Fruit fly (Drosophila melanogaster): ENCODE measurements around the gene Myc.

Myc gene

dm6 chrX:3328980-3329379 lies 44.0 kb upstream of the Myc start (continued):
- peak; percentile 54 for TF ChIP-seq CG33213 (GFP tag; optimal IDR thresholded peaks at IDR 0.05)
- peak; percentile 1 for TF ChIP-seq Hey (tag; optimal IDR thresholded peaks at IDR 0.05)
- no peak for TF ChIP-seq Spps (tag; optimal IDR thresholded peaks at IDR 0.05)
- TF ChIP-seq nmo (GFP tag; optimal IDR thresholded peaks at IDR 0.05), result peak; percentile 52
- peak; percentile 81 for TF ChIP-seq caup (GFP tag; optimal IDR thresholded peaks at IDR 0.05; ENCODE audit: severe bottlenecking)
- no peak for TF ChIP-seq pzg (GFP tag; optimal IDR thresholded peaks at IDR 0.05)
- peak; percentile 76 for TF ChIP-seq CG30403 (GFP tag; optimal IDR thresholded peaks at IDR 0.05)
- TF ChIP-seq CG7839 (tag; optimal IDR thresholded peaks at IDR 0.05), result peak; percentile 75
- TF ChIP-seq CG2120 (GFP tag; optimal IDR thresholded peaks at IDR 0.05), result peak; percentile 86
- 0 out of 2 replicates have a peak, but pooled peaks have one; percentile 18 for TF ChIP-seq dimm (GFP tag; IDR thresholded peaks at IDR 0.05)
- TF ChIP-seq Adf1 (GFP tag; IDR thresholded peaks at IDR 0.05), result peak; percentile 46; the same call in 1 of the 2 replicates
- peak; percentile 92 for TF ChIP-seq vvl (GFP tag; IDR thresholded peaks at IDR 0.05)
- TF ChIP-seq CG2712 (tag; optimal IDR thresholded peaks at IDR 0.05), result peak; percentile 58
- TF ChIP-seq CG2875 (GFP tag; optimal IDR thresholded peaks at IDR 0.05), result peak; percentile 45
- peak; percentile 81; the same call in 1 of the 2 replicates for TF ChIP-seq lmd (GFP tag; IDR thresholded peaks at IDR 0.05)
- TF ChIP-seq ranshi (GFP tag; IDR thresholded peaks at IDR 0.05), result peak; percentile 85
- peak; percentile 27 for TF ChIP-seq Myb (GFP tag; optimal IDR thresholded peaks at IDR 0.05)
- TF ChIP-seq stwl (tag; optimal IDR thresholded peaks at IDR 0.05), result no peak
- TF ChIP-seq CG11093 (GFP tag; IDR thresholded peaks at IDR 0.05), result peak; percentile 49; the same call in 1 of the 3 replicates
- TF ChIP-seq esg (GFP tag; conservative IDR thresholded peaks at IDR 0.05), result peak; percentile 64
- 0 out of 2 replicates have a peak, but pooled peaks have one; percentile 56 for TF ChIP-seq cas (GFP tag; IDR thresholded peaks at IDR 0.05)
- TF ChIP-seq yki (optimal IDR thresholded peaks at IDR 0.05), result no peak
- no peak for TF ChIP-seq gfzf (GFP tag; optimal IDR thresholded peaks at IDR 0.05)
- TF ChIP-seq luna (GFP tag; optimal IDR thresholded peaks at IDR 0.05), result peak; percentile 61
- peak; percentile 39 for TF ChIP-seq CG3838 (GFP tag; optimal IDR thresholded peaks at IDR 0.05)
- no peak for TF ChIP-seq ham (GFP tag; IDR thresholded peaks at IDR 0.05)
- TF ChIP-seq CG13287 (GFP tag; IDR thresholded peaks at IDR 0.05; ENCODE audit: partially characterized antibody), result no peak
- no peak for TF ChIP-seq Elba2 (GFP tag; optimal IDR thresholded peaks at IDR 0.05)
- TF ChIP-seq CG11696 (GFP tag; IDR thresholded peaks at IDR 0.05), result peak; percentile 72
- peak; percentile 7 for TF ChIP-seq fd64A (GFP tag; optimal IDR thresholded peaks at IDR 0.05)
- TF ChIP-seq D (optimal IDR thresholded peaks at IDR 0.05), result no peak
- TF ChIP-seq D (GFP tag; optimal IDR thresholded peaks at IDR 0.05), result peak; percentile 30
- peak; percentile 69 for TF ChIP-seq ttk (GFP tag; IDR thresholded peaks at IDR 0.05)
- peak; percentile 81 for TF ChIP-seq CG9817 (tag; optimal IDR thresholded peaks at IDR 0.05)
- TF ChIP-seq CG12219 (GFP tag; optimal IDR thresholded peaks at IDR 0.05), result peak; percentile 70
- TF ChIP-seq Lhr (GFP tag; optimal IDR thresholded peaks at IDR 0.05), result no peak
- TF ChIP-seq abd-A (tag; optimal IDR thresholded peaks at IDR 0.05), result peak; percentile 0
- TF ChIP-seq CG2129 (GFP tag; IDR thresholded peaks at IDR 0.05; ENCODE audit: partially characterized antibody), result no peak
- peak; percentile 79 for TF ChIP-seq seq (GFP tag; IDR thresholded peaks at IDR 0.05)
- TF ChIP-seq CG8765 (GFP tag; IDR thresholded peaks at IDR 0.05), result no peak; the same call in 1 of the 2 replicates
- peak; percentile 24 for TF ChIP-seq sima (GFP tag; optimal IDR thresholded peaks at IDR 0.05)
- peak; percentile 65 for TF ChIP-seq pho (GFP tag; optimal IDR thresholded peaks at IDR 0.05)
- peak; percentile 10 for TF ChIP-seq en (GFP tag; optimal IDR thresholded peaks at IDR 0.05)
- TF ChIP-seq vnd (GFP tag; IDR thresholded peaks at IDR 0.05; ENCODE audit: partially characterized antibody), result no peak
- peak; percentile 60 for TF ChIP-seq Antp (GFP tag; optimal IDR thresholded peaks at IDR 0.05)
- peak; percentile 17 for TF ChIP-seq tio (GFP tag; optimal IDR thresholded peaks at IDR 0.05)
- TF ChIP-seq btn (GFP tag; optimal IDR thresholded peaks at IDR 0.05), result no peak
- TF ChIP-seq mld (GFP tag; IDR thresholded peaks at IDR 0.05; ENCODE audit: partially characterized antibody), result no peak
- TF ChIP-seq CG1233 (GFP tag; optimal IDR thresholded peaks at IDR 0.05), result peak; percentile 64
- peak; percentile 78 for TF ChIP-seq gem (tag; optimal IDR thresholded peaks at IDR 0.05)
- peak; percentile 57 for TF ChIP-seq Aef1 (GFP tag; IDR thresholded peaks at IDR 0.05)
